Fruit fly (Drosophila melanogaster): ENCODE measurements around the gene CG7457.
A peak's percentile ranks its signal among the peaks of the same experiment; 100 is the strongest.

Gene CG7457

DNA sequence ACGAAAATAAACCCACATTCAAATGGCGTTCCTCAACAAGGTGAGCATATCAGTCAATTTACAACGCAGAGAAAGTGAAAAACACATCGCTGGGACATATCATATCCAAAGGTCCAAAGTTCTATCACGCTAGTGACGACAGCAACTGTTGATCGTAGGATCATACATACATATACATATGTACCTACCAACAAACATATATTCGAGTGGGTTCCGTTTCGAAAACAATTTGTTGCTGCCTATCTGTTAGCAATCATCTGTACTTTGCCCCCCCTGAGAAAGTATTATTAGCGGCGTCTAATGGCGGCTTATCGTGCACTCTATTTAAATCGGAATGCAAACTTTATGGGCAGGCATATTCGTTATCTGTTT lies 6.9 kb downstream of the CG7457 start:
- TF ChIP-seq CG17801 (GFP tag; optimal IDR thresholded peaks at IDR 0.05; ENCODE audit: partially characterized antibody) = no peak

DNA sequence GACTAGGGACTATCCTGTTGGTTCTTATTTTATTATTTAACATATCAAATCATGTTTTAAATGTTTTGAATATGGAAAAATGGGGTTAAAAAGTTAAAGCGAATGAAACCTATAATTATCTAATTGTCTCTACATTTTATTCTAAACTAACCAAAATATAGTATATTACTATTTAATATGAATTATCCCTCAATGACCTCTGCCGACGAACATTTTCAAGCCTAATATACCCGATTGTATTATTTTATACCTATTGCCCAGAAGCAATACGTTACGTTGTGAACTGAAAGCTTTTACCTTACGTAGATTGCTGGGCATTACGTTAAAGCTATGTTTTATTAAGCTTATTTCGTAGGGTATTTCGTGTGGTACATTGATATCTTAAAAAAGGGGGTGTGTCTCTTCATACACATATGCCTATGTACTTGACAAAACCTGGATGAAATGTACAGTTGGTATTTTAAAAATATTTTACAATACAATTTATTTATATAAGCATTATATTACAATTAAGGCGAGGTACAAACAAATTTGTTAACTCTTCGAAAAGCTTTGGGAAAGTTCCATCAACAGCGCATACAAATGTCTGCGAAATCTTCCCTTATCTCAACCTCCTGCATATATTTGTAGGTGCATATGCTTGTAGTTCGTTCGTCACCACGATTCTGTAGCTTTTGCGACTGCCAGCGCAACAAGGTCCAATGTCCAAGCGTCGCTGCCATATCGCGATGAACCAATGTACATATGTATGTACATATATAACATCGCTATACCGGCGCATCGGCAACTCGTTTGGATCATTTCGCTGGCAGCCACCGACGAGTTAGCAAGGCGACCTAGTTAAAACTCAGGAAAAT lies 7.5 kb downstream of the CG7457 start, which contains the start of gene Mcad:
Gene Mcad, plus strand, starts transcription at position 790 of the 857 bp plus-strand sequence.
- peak; percentile 88 for TF ChIP-seq CG17801 (GFP tag; optimal IDR thresholded peaks at IDR 0.05; ENCODE audit: partially characterized antibody)

DNA sequence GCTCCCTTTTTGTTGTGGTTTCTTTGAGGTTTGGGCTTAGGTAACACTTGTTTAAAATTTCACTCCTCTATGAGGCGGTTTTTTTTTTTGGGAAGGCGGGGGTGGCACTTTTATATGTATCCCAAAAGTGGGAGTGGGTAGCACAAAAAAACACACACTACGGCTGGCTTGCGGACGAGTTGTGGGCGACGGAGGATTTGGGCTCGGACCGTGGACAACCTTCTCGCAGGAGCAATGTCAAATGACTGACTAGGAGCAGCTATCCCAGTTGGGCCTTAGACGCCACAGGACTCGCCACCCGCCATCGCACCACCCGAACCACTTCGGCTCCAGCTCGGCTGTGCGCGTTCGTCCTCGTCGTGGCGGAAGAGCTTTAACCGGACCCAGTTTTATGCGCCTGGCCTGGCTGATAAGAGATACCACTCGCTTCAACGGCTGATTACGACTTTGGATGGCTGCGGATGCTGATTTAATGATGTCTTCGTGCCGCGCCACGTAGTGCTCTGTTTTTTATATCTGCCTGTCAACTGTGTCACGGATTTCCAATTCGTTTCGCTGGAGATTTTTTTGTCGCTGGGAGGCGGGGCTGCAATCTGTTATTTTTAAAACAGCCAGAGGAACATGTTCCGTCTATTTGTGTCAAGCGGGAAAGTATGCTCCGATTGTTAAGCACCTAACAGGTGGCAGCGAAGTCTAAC lies 8.3 kb downstream of the CG7457 start, which contains the start of gene Ank2:
Gene Ank2, minus strand, starts transcription at position 533 of the 698 bp plus-strand sequence.
- TF ChIP-seq CG17801 (GFP tag; optimal IDR thresholded peaks at IDR 0.05; ENCODE audit: partially characterized antibody) = no peak

DNA sequence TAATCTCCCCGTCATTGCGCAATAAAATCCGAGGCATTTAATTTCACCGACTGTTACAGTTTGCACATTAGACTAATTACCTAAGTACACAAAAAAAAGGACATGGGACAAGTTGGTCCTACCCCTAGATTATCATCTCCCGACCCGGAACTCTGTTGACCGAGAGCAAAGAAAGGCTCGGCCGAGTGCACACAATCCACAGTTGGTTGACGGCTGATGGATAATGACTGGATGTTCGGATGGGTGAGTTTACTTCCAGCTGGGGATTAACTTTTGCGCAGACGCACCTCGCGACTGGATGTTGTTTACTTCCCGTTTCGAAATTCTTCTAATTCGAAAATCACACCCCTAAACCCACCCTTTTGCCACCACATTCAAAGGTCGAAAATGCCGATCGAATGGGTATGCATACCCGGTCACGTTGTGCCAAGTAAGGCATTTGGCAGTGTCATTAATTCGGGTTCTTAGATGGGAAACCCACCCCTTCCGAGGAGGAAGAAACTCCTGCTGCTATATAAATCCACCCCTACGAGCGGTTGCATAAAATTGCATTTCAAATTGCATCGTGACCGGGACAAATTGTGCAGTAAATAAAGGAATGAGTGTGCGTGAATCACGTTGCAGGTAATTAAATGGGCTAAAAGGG lies 11.8 kb downstream of the CG7457 start:
- no peak for TF ChIP-seq CG17801 (GFP tag; optimal IDR thresholded peaks at IDR 0.05; ENCODE audit: partially characterized antibody)

DNA sequence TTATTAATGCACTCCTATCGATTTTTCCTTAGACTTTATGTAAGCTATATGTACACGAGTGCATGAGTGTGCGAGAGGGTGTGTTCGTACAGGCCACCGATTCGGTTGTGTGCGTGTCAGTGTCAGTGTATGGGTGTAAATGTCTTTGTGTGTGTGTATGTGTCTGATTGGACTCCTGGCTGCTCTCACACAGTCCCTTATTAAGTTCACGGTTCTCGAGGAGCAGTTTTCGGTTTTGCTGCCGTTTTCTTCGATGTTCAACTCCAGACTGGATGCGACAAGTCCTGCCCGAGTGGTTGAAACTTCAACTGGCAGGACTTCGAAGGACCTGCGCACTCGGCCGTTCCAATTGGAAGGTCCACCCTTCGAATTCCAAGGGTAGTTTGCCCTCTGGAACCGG lies 12.9 kb downstream of the CG7457 start:
- TF ChIP-seq CG17801 (GFP tag; optimal IDR thresholded peaks at IDR 0.05; ENCODE audit: partially characterized antibody) = no peak

DNA sequence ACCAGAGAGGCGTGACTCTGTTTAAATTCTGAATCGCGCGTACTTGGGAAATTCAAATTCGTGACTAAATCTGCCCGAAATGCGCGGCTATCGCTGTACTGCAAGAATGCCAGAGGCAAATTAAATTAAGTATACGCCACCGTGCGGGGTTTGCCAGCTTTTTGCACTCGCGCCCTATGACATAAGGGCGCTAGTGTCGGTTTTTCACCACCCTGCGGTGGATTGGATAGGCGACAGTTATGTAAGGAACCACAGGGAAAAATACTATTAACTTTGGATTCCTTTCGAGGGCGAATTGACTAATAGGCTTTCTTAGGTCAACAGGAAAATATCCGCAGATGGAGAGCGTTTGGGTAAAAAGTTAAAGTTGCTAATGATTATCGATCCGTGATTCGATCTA lies 30.7 kb downstream of the CG7457 start, which contains the start of gene CG44195:
Gene CG44195, minus strand, starts transcription at position 101 of the 400 bp plus-strand sequence.
- TF ChIP-seq CG17801 (GFP tag; optimal IDR thresholded peaks at IDR 0.05; ENCODE audit: partially characterized antibody) = no peak

Data from ovary, adult (tissue).